Worm (Caenorhabditis elegans) whole organism, L2 larva: ENCODE results near the gene gpa-4.
A peak's percentile ranks its signal among the peaks of the same experiment; 100 is the strongest.
"Not testable (repeated sequence)": the region's sequence is repeated elsewhere in the genome, so short reads cannot be mapped to it uniquely, and the experiment has no call there.

Experiments
- C34F6.9 ChIP-seq: fragments of 150-350 bp; optimal IDR thresholded peaks from 2 replicates; lab custom pipeline; 2014; ENCODE audit warnings: missing biosample characterization, missing genetic modification characterization
- F13H6.1 ChIP-seq: sonication (generic microtip); optimal IDR thresholded peaks from 2 replicates; lab custom pipeline; 2016; ENCODE audit warnings: missing genetic modification characterization, missing compliant biosample characterization
- R02D3.7 ChIP-seq: fragments of 150-350 bp; optimal IDR thresholded peaks from 2 replicates; lab custom pipeline; 2014; ENCODE audit warnings: missing biosample characterization, missing genetic modification characterization
- Y55F3AM.14 ChIP-seq: fragments of 200-800 bp; sonication (Bioruptor generic); optimal IDR thresholded peaks from 2 replicates; lab custom pipeline; 2018; ENCODE audit warnings: mild to moderate bottlenecking, missing genetic modification characterization, missing compliant biosample characterization
- ZK546.5 ChIP-seq: sonication (generic microtip); optimal IDR thresholded peaks from 2 replicates; lab custom pipeline; 2017; ENCODE audit warnings: missing biosample characterization, missing genetic modification characterization
- alr-1 ChIP-seq: fragments of 150-350 bp; optimal IDR thresholded peaks from 2 replicates; lab custom pipeline; 2014; ENCODE audit warnings: missing biosample characterization, missing genetic modification characterization
- ama-1 ChIP-seq: fragments of 150-350 bp; optimal IDR thresholded peaks from 2 replicates; lab custom pipeline; 2018; ENCODE audit warnings: inconsistent platforms
- blmp-1 ChIP-seq: sonication (generic microtip); optimal IDR thresholded peaks from 2 replicates; lab custom pipeline; 2017; ENCODE audit warnings: missing genetic modification characterization, mild to moderate bottlenecking, missing compliant biosample characterization, antibody characterized with exemption, moderate library complexity; ENCODE audit not compliant: insufficient read depth
- ceh-16 ChIP-seq: fragments of 150-350 bp; optimal IDR thresholded peaks from 2 replicates; lab custom pipeline; 2014; ENCODE audit warnings: missing biosample characterization, missing genetic modification characterization
- ceh-82 ChIP-seq: fragments of 150-350 bp; optimal IDR thresholded peaks from 2 replicates; lab custom pipeline; 2014; ENCODE audit warnings: missing biosample characterization, missing genetic modification characterization
- crh-2 ChIP-seq: sonication (generic microtip); optimal IDR thresholded peaks from 2 replicates; lab custom pipeline; 2017; ENCODE audit warnings: missing biosample characterization, missing genetic modification characterization
- dmd-4 ChIP-seq: sonication (generic microtip); optimal IDR thresholded peaks from 2 replicates; lab custom pipeline; 2017; ENCODE audit warnings: missing biosample characterization, missing genetic modification characterization
- egl-27 ChIP-seq: sonication (generic microtip); optimal IDR thresholded peaks from 3 replicates; lab custom pipeline; 2017; ENCODE audit warnings: missing biosample characterization, missing genetic modification reagents, missing genetic modification characterization
- elt-1 ChIP-seq: fragments of 150-350 bp; optimal IDR thresholded peaks from 2 replicates; lab custom pipeline; 2014; ENCODE audit warnings: missing biosample characterization, missing genetic modification characterization
- fos-1 ChIP-seq: fragments of 150-350 bp; optimal IDR thresholded peaks from 2 replicates; lab custom pipeline; 2014; ENCODE audit warnings: missing biosample characterization, missing genetic modification characterization
- gmeb-1 ChIP-seq: fragments of 150-350 bp; optimal IDR thresholded peaks from 2 replicates; lab custom pipeline; 2014; ENCODE audit warnings: missing biosample characterization, missing genetic modification characterization
- lin-11 ChIP-seq: fragments of 150-350 bp; sonication (generic microtip); optimal IDR thresholded peaks from 2 replicates; lab custom pipeline; 2014; ENCODE audit warnings: missing biosample characterization, missing genetic modification characterization, inconsistent platforms, mixed read lengths
- lin-13 ChIP-seq: fragments of 150-350 bp; optimal IDR thresholded peaks from 2 replicates; lab custom pipeline; 2014; ENCODE audit warnings: missing biosample characterization, missing genetic modification reagents, missing genetic modification characterization
- lin-39 ChIP-seq: fragments of 150-350 bp; optimal IDR thresholded peaks from 2 replicates; lab custom pipeline; 2014; ENCODE audit warnings: missing biosample characterization, missing genetic modification reagents, missing genetic modification characterization
- lsy-2 ChIP-seq, 2 experiments: fragments of 150-350 bp in 1 of 2; sonication (generic microtip) in 1 of 2; optimal IDR thresholded peaks; 2 replicates each; lab custom pipeline; 2014 to 2017; ENCODE audit warnings: missing biosample characterization in 2 of 2, missing genetic modification characterization in 2 of 2
- mab-5 ChIP-seq: fragments of 150-350 bp; optimal IDR thresholded peaks from 2 replicates; lab custom pipeline; 2014; ENCODE audit warnings: missing biosample characterization, missing genetic modification characterization
- mbf-1 ChIP-seq: sonication (generic microtip); optimal IDR thresholded peaks from 2 replicates; lab custom pipeline; 2017; ENCODE audit warnings: missing biosample characterization, missing genetic modification characterization
- mdl-1 ChIP-seq, 2 experiments: fragments of 150-350 bp in 1 of 2; sonication (generic microtip) in 1 of 2; optimal IDR thresholded peaks; 2 replicates each; lab custom pipeline; 2017; ENCODE audit warnings: missing biosample characterization in 2 of 2, missing genetic modification characterization in 2 of 2
- nhr-11 ChIP-seq: fragments of 150-350 bp; optimal IDR thresholded peaks from 2 replicates; lab custom pipeline; 2014; ENCODE audit warnings: missing biosample characterization, missing genetic modification characterization
- nhr-12 ChIP-seq: fragments of 150-350 bp; optimal IDR thresholded peaks from 2 replicates; lab custom pipeline; 2014; ENCODE audit warnings: missing biosample characterization, missing genetic modification characterization
- nhr-129 ChIP-seq: fragments of 150-350 bp; optimal IDR thresholded peaks from 2 replicates; lab custom pipeline; 2014; ENCODE audit warnings: missing biosample characterization, missing genetic modification characterization
- nhr-21 ChIP-seq: fragments of 150-350 bp; optimal IDR thresholded peaks from 2 replicates; lab custom pipeline; 2014; ENCODE audit warnings: missing biosample characterization, missing genetic modification characterization
- nhr-23 ChIP-seq: fragments of 150-350 bp; optimal IDR thresholded peaks from 2 replicates; lab custom pipeline; 2014; ENCODE audit warnings: missing biosample characterization, missing genetic modification reagents, missing genetic modification characterization
- nhr-25 ChIP-seq: fragments of 150-350 bp; sonication (generic microtip); optimal IDR thresholded peaks from 3 replicates; lab custom pipeline; 2014; ENCODE audit warnings: missing biosample characterization, missing genetic modification characterization
- nhr-6 ChIP-seq: fragments of 150-350 bp; optimal IDR thresholded peaks from 2 replicates; lab custom pipeline; 2014; ENCODE audit warnings: missing biosample characterization, missing genetic modification characterization
- nhr-77 ChIP-seq: fragments of 150-350 bp; optimal IDR thresholded peaks from 2 replicates; lab custom pipeline; 2014; ENCODE audit warnings: missing biosample characterization, missing genetic modification characterization
- skn-1 ChIP-seq: sonication (generic microtip); optimal IDR thresholded peaks from 2 replicates; lab custom pipeline; 2017; ENCODE audit warnings: missing biosample characterization, missing genetic modification characterization
- sma-3 ChIP-seq: sonication (generic microtip); optimal IDR thresholded peaks from 2 replicates; lab custom pipeline; 2016; ENCODE audit warnings: missing genetic modification reagents, missing genetic modification characterization, missing compliant biosample characterization
- sma-9 ChIP-seq, 2 experiments: fragments of 150-350 bp in 1 of 2; sonication (generic microtip) in 1 of 2; optimal IDR thresholded peaks; 2 replicates each; lab custom pipeline; 2014 to 2016; ENCODE audit warnings: missing genetic modification characterization in 2 of 2, mild to moderate bottlenecking in 1 of 2, missing biosample characterization in 1 of 2, missing compliant biosample characterization in 1 of 2, missing genetic modification reagents in 1 of 2, moderate library complexity in 1 of 2
- snpc-4 ChIP-seq: fragments of 150-350 bp; optimal IDR thresholded peaks from 2 replicates; lab custom pipeline; 2014; ENCODE audit warnings: missing biosample characterization, missing genetic modification characterization
- unc-55 ChIP-seq: fragments of 150-350 bp; sonication (generic microtip); optimal IDR thresholded peaks from 3 replicates; lab custom pipeline; 2014; ENCODE audit warnings: missing biosample characterization, missing genetic modification reagents, missing genetic modification characterization
- zag-1 ChIP-seq: fragments of 150-350 bp; optimal IDR thresholded peaks from 2 replicates; lab custom pipeline; 2014; ENCODE audit warnings: missing biosample characterization, missing genetic modification characterization
- ztf-11 ChIP-seq: sonication (generic microtip); optimal IDR thresholded peaks from 2 replicates; lab custom pipeline; 2017; ENCODE audit warnings: missing biosample characterization, missing genetic modification characterization
- ztf-4 ChIP-seq: fragments of 150-350 bp; optimal IDR thresholded peaks from 2 replicates; lab custom pipeline; 2014; ENCODE audit warnings: missing biosample characterization, missing genetic modification characterization

Gene gpa-4

DNA sequence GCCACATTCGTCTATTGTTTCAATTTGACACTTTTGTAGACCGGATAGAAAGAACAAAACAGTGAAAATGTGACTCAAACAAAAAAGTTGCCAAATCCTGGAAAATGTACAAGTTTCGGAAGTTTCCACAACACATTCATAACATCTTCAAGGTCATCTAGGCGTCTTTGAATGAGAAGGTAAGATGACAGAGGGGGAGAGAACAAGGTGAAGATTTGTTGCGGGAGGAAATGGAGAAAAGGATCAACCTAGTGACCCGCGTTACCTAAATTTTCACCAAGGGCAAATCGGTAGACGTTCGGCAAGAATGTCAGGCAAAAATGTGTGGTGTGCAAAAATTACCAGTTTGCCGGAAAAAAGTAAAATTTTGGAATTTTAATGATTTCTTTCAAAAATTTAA lies 23.7 kb upstream of the gpa-4 start:
- TF ChIP-seq ceh-82 (no peak), sma-9 (GFP tag; optimal IDR thresholded peaks at IDR 0.05; lab: Kevin White, UChicago) (no peak), sma-9 (tag; optimal IDR thresholded peaks at IDR 0.05; lab: Kevin White, UChicago) (no peak), gmeb-1 (no peak)

DNA sequence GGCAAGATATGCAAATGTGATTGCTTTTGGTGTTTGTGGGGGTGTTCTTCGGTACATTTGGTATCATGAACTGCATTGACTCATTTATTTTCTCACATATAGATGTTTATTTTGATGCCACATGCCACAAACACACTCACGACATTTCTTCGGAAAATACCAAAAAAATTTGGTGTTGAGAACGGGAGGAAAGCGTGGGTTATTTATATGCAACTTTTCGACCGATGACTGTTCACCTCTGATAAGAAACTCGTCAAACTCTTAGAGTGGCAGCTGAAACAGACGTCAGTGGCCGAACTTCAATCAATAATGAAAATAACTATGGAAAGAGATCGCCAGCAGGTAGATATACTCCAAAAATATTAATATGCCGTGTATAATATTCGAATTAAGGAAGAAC lies 23.1 kb upstream of the gpa-4 start:
- TF ChIP-seq sma-3 (GFP tag; lab: Kevin White, UChicago) (no peak), fos-1 (tag; lab: Kevin White, UChicago) (peak; percentile 88), elt-1 (no peak)

DNA sequence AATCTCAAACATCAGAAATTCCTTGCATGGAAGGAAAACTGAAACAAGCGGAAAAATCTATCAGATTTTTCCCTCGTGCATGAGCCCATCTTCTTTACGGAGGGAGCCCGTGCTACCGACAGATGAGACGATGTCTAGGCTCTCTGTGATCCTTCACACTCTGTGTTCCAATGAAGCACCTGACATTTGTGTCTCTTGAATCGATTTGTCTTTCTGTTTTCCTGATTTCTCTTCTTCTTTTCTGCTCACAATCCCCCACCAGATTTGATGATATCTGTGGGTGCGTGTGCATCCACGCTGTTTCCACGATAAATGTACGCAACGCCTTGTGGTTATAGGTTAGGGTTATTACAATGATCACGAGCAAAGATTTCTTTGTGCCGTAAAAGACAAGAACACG lies 22.7 kb upstream of the gpa-4 start:
- TF ChIP-seq nhr-129 (tag; lab: Kevin White, UChicago) (peak; percentile 50), dmd-4 (tag; lab: Kevin White, UChicago) (no peak)

DNA sequence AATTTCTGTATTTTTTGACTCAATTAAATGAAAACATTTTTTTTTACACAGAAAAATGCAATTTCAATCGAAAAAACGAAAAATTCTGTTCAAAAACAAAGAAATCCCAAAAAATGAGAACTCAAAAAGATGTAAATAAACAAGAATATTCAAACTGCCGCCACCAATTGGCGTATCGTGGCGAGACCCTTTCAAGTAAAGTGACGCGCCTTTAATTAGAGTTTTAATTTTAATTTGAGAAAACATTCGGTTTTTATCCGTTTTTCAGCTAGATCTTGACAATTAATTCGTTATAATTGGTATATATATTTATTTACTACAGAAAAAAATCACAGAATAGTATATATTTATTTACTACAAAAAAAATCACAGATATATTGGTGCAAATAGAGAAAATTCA lies 21.9 kb upstream of the gpa-4 start:
- TF ChIP-seq blmp-1 = no peak
- no peak for TF ChIP-seq ztf-11 (tag; lab: Kevin White, UChicago)
- no peak for TF ChIP-seq nhr-12 (tag; lab: Kevin White, UChicago)
- TF ChIP-seq nhr-6 (tag; lab: Kevin White, UChicago) = no peak
- TF ChIP-seq ceh-16 (tag; lab: Kevin White, UChicago) = no peak
- TF ChIP-seq skn-1 (tag; lab: Kevin White, UChicago) = no peak
- TF ChIP-seq nhr-129 (tag; lab: Kevin White, UChicago) = no peak
- TF ChIP-seq C34F6.9 = no peak
- no peak for TF ChIP-seq ceh-82
- no peak for TF ChIP-seq alr-1 (tag; lab: Kevin White, UChicago)
- no peak for TF ChIP-seq sma-3 (GFP tag; lab: Kevin White, UChicago)
- no peak for TF ChIP-seq nhr-11 (tag; lab: Kevin White, UChicago)
- no peak for TF ChIP-seq nhr-25
- no peak for TF ChIP-seq mbf-1 (tag; lab: Kevin White, UChicago)
- TF ChIP-seq lin-11 (tag; lab: Kevin White, UChicago) = no peak

DNA sequence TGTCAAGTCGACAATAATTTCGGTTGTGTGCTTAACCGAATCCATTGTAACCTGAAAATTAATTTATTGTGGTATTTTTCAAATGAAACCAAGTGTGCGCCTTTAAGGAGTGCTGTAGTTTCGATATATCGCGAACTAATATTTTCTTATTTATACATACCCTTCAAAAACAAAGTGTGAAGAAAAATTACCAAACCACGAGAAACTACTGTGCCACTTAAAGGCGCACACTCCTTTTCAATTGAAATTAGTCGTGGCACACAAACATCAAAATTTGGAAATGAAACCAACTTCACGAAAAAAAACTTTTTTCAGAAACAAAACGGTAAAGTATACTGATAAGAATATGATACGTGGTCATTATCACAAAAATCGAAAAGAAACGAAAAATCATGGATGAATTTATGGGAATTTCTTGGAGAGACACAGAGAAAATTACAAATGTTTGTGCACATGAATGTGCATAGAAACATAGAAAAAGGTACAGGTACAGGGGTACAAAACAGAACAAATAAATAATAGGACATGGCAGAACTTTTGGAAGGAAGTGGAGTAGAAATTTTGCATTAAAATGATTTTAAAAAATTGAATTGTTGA lies 18.3 kb upstream of the gpa-4 start, which contains the start of gene spl-1:
spl-1 (minus strand) TSS at position 51 of the 597 bp plus-strand sequence.
- TF ChIP-seq snpc-4 (tag; lab: Kevin White, UChicago) (no peak), nhr-23 (tag; lab: Kevin White, UChicago) (no peak), fos-1 (tag; lab: Kevin White, UChicago) (peak; percentile 75), gmeb-1 (peak; percentile 4), mbf-1 (tag; lab: Kevin White, UChicago) (no peak), crh-2 (tag; lab: Kevin White, UChicago) (peak; percentile 73)

DNA sequence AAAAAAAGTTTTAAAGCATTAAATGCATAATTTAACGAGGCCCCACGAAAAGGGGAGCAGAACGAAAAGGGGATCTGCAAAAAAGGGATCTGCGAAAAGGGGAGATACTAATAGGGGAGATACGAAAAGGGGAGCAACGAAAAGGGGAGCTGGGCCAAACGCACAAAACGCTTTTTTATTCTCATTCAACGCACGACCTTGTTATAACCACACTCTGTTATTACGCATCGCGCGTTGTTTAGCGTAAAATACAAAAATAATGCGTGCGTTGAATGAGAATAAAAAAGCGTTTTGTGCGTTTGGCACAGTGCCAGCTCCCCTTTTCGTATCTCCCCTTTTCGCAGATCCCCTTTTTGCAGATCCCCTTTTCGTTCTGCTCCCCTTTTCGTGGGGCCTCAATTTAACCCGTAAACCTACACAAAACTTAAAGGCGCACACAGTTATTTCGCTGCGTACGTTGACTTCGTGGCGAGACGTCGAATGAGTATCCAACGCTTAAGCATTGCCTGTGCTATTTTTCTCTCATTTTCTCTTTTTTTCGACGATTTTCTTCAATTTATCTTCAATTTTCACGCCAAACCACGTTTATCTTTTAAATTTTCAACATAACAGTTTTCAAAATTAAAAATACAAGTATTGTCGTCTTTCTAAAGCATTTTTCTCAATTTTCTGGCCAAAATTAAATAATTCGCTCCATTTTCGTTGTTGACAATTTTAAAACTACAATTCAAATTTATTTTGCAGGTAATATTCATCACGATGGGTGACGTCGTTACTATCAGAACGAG lies 16.2 kb upstream of the gpa-4 start, which contains the start of gene rps-24:
rps-24 (plus strand) TSS at position 738 of the 788 bp plus-strand sequence.
- TF ChIP-seq ama-1 (lab: Kevin White, UChicago) (peak; percentile 15), nhr-21 (tag; lab: Kevin White, UChicago) (peak; percentile 81), egl-27 (tag; lab: Kevin White, UChicago) (peak; percentile 69), lin-11 (tag; lab: Kevin White, UChicago) (peak; percentile 60), lsy-2 (tag; optimal IDR thresholded peaks at IDR 0.05; lab: Kevin White, UChicago) (peak; percentile 86 to 94), fos-1 (tag; lab: Kevin White, UChicago) (peak; percentile 76), ceh-82 (peak; percentile 51), mab-5 (tag; lab: Kevin White, UChicago) (peak; percentile 87), lin-13 (GFP tag; lab: Kevin White, UChicago) (peak; percentile 93), nhr-77 (peak; percentile 28), Y55F3AM.14 (GFP tag; lab: Kevin White, UChicago) (peak; percentile 83), R02D3.7 (peak; percentile 86), ztf-4 (tag; lab: Kevin White, UChicago) (peak; percentile 64), zag-1 (tag; lab: Kevin White, UChicago) (peak; percentile 53), nhr-25 (peak; percentile 81), F13H6.1 (tag; lab: Kevin White, UChicago) (peak; percentile 94), snpc-4 (tag; lab: Kevin White, UChicago) (peak; percentile 64), nhr-129 (tag; lab: Kevin White, UChicago) (peak; percentile 95), unc-55 (GFP tag; lab: Kevin White, UChicago) (peak; percentile 97), nhr-6 (tag; lab: Kevin White, UChicago) (peak; percentile 80), mdl-1 (tag; optimal IDR thresholded peaks at IDR 0.05; lab: Kevin White, UChicago) (peak; percentile 0 to 38), crh-2 (tag; lab: Kevin White, UChicago) (peak; percentile 93), sma-9 (GFP tag; optimal IDR thresholded peaks at IDR 0.05; lab: Kevin White, UChicago) (peak; percentile 86), ZK546.5 (tag; lab: Kevin White, UChicago) (peak; percentile 65), C34F6.9 (peak; percentile 88), sma-3 (GFP tag; lab: Kevin White, UChicago) (peak; percentile 97), gmeb-1 (peak; percentile 80), lin-39 (peak; percentile 44)
- TF ChIP-seq sma-9 (tag; optimal IDR thresholded peaks at IDR 0.05; lab: Kevin White, UChicago) = not testable (repeated sequence)
